Worm (Caenorhabditis elegans): ENCODE measurements around the gene F35B3.3.

DNA sequence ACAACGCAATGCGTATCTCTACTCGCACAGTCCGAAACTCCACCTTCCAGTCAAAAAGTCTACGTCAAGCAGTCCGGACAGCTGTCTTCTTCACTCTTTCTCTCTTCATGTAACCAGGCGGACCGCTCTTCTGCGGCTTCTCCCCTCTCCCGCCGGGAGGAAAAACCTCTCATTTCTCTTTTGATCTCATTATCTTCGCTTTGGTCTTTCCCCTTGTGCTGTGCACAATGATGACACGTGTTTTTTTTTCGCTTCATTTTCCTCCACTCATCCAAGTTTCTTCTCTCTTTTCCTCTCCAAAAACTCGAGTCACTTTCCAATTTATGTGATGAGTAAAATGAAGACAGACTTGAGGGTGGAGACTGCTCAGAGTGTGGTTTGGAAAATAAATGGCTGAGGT, 29.7 kb downstream of the F35B3.3 start, which contains the start of gene F35B3.7:
- TF ChIP-seq lsy-2 (tag; optimal IDR thresholded peaks at IDR 0.05), result no peak
- TF ChIP-seq snpc-4 (tag; optimal IDR thresholded peaks at IDR 0.05), result no peak
- peak; percentile 52 for TF ChIP-seq unc-120 (tag; optimal IDR thresholded peaks at IDR 0.05; ENCODE audit: poor library complexity, severe bottlenecking)
- no peak for TF ChIP-seq nhr-76 (tag; optimal IDR thresholded peaks at IDR 0.05)
- no peak for TF ChIP-seq unc-62 (GFP tag; optimal IDR thresholded peaks at IDR 0.05)
- TF ChIP-seq elt-3 (tag; optimal IDR thresholded peaks at IDR 0.05), result no peak
